Fruit fly (Drosophila melanogaster) whole organism, prepupa: ENCODE results near the gene Tim8.
A peak's percentile ranks its signal among the peaks of the same experiment; 100 is the strongest.

Experiments used
- CG10631 ChIP-seq: fragments of 200-800 bp; sonication (Bioruptor generic); optimal IDR thresholded peaks from 2 replicates; lab custom pipeline; 2016; ENCODE audit warnings: missing biosample characterization, missing genetic modification characterization
- CG11294 ChIP-seq: fragments of 200-800 bp; sonication (Bioruptor generic); IDR thresholded peaks from 2 replicates; pipeline ENCODE4 v1.3.6; 2022; ENCODE audit warnings: missing biosample characterization, missing genetic modification characterization
- CG11762 ChIP-seq: fragments of 200-800 bp; sonication (Bioruptor generic); optimal IDR thresholded peaks from 3 replicates; lab custom pipeline; 2016; ENCODE audit warnings: missing biosample characterization, missing genetic modification characterization; ENCODE audit not compliant: insufficient read depth
- CG11902 ChIP-seq: fragments of 200-800 bp; sonication (Bioruptor generic); optimal IDR thresholded peaks from 3 replicates; lab custom pipeline; 2016; ENCODE audit warnings: missing biosample characterization, missing genetic modification characterization
- CG15336 ChIP-seq: fragments of 200-800 bp; sonication (Bioruptor generic); IDR thresholded peaks from 2 replicates; pipeline ENCODE4 v1.3.6; 2022; ENCODE audit warnings: missing biosample characterization, missing genetic modification characterization
- CG1621 ChIP-seq: fragments of 200-800 bp; sonication (Bioruptor generic); optimal IDR thresholded peaks from 3 replicates; lab custom pipeline; 2018; ENCODE audit warnings: missing biosample characterization, mild to moderate bottlenecking, missing genetic modification characterization
- CG31627 ChIP-seq: fragments of 200-800 bp; sonication (Bioruptor generic); optimal IDR thresholded peaks from 3 replicates; lab custom pipeline; 2016; ENCODE audit warnings: missing biosample characterization, missing genetic modification characterization
- CG32006 ChIP-seq: fragments of 200-800 bp; sonication (Bioruptor generic); optimal IDR thresholded peaks from 3 replicates; lab custom pipeline; 2017; ENCODE audit warnings: missing biosample characterization, mild to moderate bottlenecking, missing genetic modification characterization
- CG3919 ChIP-seq: fragments of 200-800 bp; sonication (Bioruptor generic); optimal IDR thresholded peaks from 3 replicates; lab custom pipeline; 2016; ENCODE audit warnings: missing biosample characterization, missing genetic modification characterization
- CG4318 ChIP-seq: fragments of 200-800 bp; sonication (Bioruptor generic); optimal IDR thresholded peaks from 3 replicates; lab custom pipeline; 2017; ENCODE audit warnings: missing biosample characterization, mild to moderate bottlenecking, missing genetic modification characterization
- CG6163 ChIP-seq: fragments of 200-800 bp; sonication (Bioruptor generic); IDR thresholded peaks from 3 replicates; pipeline ENCODE4 v1.3.6; 2022; ENCODE audit warnings: missing biosample characterization, missing genetic modification characterization
- CG6276 ChIP-seq: fragments of 200-800 bp; sonication (Bioruptor generic); optimal IDR thresholded peaks from 2 replicates; lab custom pipeline; 2017; ENCODE audit warnings: missing biosample characterization, mild to moderate bottlenecking, missing genetic modification characterization
- CG6792 ChIP-seq: fragments of 200-800 bp; sonication (Bioruptor generic); optimal IDR thresholded peaks from 3 replicates; lab custom pipeline; 2016; ENCODE audit warnings: missing biosample characterization, missing genetic modification characterization
- CG6808 ChIP-seq: fragments of 200-800 bp; sonication (Bioruptor generic); optimal IDR thresholded peaks from 3 replicates; lab custom pipeline; 2017; ENCODE audit warnings: missing biosample characterization, missing genetic modification characterization, mild to moderate bottlenecking, moderate library complexity, missing genetic modification reagents
- CG6854 ChIP-seq: fragments of 200-800 bp; sonication (Bioruptor generic); optimal IDR thresholded peaks from 2 replicates; lab custom pipeline; 2017; ENCODE audit warnings: missing biosample characterization, mild to moderate bottlenecking, missing genetic modification characterization
- CG7368 ChIP-seq: fragments of 200-800 bp; sonication (Bioruptor generic); optimal IDR thresholded peaks from 3 replicates; lab custom pipeline; 2016; ENCODE audit warnings: missing biosample characterization, missing genetic modification characterization
- CG8119 ChIP-seq: fragments of 200-800 bp; sonication (Bioruptor generic); IDR thresholded peaks from 3 replicates; pipeline ENCODE4 v1.3.6; 2022; ENCODE audit warnings: missing biosample characterization, missing genetic modification characterization
- CG8319 ChIP-seq: fragments of 200-800 bp; sonication (Bioruptor generic); optimal IDR thresholded peaks from 3 replicates; lab custom pipeline; 2016; ENCODE audit warnings: missing biosample characterization, missing genetic modification characterization
- CG8632 ChIP-seq: fragments of 200-800 bp; sonication (Bioruptor generic); optimal IDR thresholded peaks from 3 replicates; lab custom pipeline; 2016; ENCODE audit warnings: missing biosample characterization, missing genetic modification characterization
- Eip75B ChIP-seq: fragments of 200-800 bp; sonication (Bioruptor generic); optimal IDR thresholded peaks from 3 replicates; lab custom pipeline; 2016; ENCODE audit warnings: missing biosample characterization, missing genetic modification characterization
- Eip78C ChIP-seq: fragments of 200-800 bp; sonication (Bioruptor generic); peaks from one replicate; lab custom pipeline; 2016; ENCODE audit warnings: missing biosample characterization, missing genetic modification characterization
- Eip93F ChIP-seq: fragments of 200-800 bp; sonication (Bioruptor generic); optimal IDR thresholded peaks from 2 replicates; lab custom pipeline; 2016; ENCODE audit warnings: missing biosample characterization, mild to moderate bottlenecking, missing genetic modification characterization
- Ets21C ChIP-seq: fragments of 200-800 bp; sonication (Bioruptor generic); optimal IDR thresholded peaks from 3 replicates; lab custom pipeline; 2016; ENCODE audit warnings: missing biosample characterization, missing genetic modification characterization
- Ets96B ChIP-seq: fragments of 200-800 bp; optimal IDR thresholded peaks from 2 replicates; lab custom pipeline; 2019; ENCODE audit warnings: missing biosample characterization, mild to moderate bottlenecking, missing genetic modification characterization, moderate library complexity
- Hr39 ChIP-seq: fragments of 200-800 bp; sonication (Bioruptor generic); optimal IDR thresholded peaks from 2 replicates; lab custom pipeline; 2016; ENCODE audit warnings: missing biosample characterization, missing genetic modification characterization
- Hr4 ChIP-seq: fragments of 200-800 bp; sonication (Bioruptor generic); optimal IDR thresholded peaks from 3 replicates; lab custom pipeline; 2016; ENCODE audit warnings: missing biosample characterization, missing genetic modification characterization
- Lpt ChIP-seq: fragments of 200-800 bp; sonication (Bioruptor generic); optimal IDR thresholded peaks from 3 replicates; lab custom pipeline; 2016; ENCODE audit warnings: missing biosample characterization, missing genetic modification characterization
- Met ChIP-seq: fragments of 200-800 bp; sonication (Bioruptor generic); optimal IDR thresholded peaks from 3 replicates; lab custom pipeline; 2016; ENCODE audit warnings: missing biosample characterization, missing genetic modification characterization
- OdsH ChIP-seq: fragments of 200-800 bp; sonication (Bioruptor generic); optimal IDR thresholded peaks from 3 replicates; lab custom pipeline; 2016; ENCODE audit warnings: missing biosample characterization, missing genetic modification characterization
- Smox ChIP-seq: fragments of 200-800 bp; sonication (Bioruptor generic); optimal IDR thresholded peaks from 3 replicates; lab custom pipeline; 2016; ENCODE audit warnings: missing biosample characterization, missing genetic modification characterization
- Sox102F ChIP-seq: fragments of 200-800 bp; sonication (Bioruptor generic); optimal IDR thresholded peaks from 2 replicates; lab custom pipeline; 2016; ENCODE audit warnings: missing biosample characterization, mild to moderate bottlenecking, missing genetic modification characterization
- Sox14 ChIP-seq: fragments of 200-800 bp; sonication (Bioruptor generic); optimal IDR thresholded peaks from 3 replicates; lab custom pipeline; 2016; ENCODE audit warnings: missing biosample characterization, missing genetic modification characterization
- Sox15 ChIP-seq: fragments of 200-800 bp; sonication (Bioruptor generic); optimal IDR thresholded peaks from 3 replicates; lab custom pipeline; 2016; ENCODE audit warnings: missing biosample characterization, missing genetic modification characterization
- achi ChIP-seq: fragments of 200-800 bp; sonication (Bioruptor generic); optimal IDR thresholded peaks from 3 replicates; lab custom pipeline; 2016; ENCODE audit warnings: missing biosample characterization, missing genetic modification characterization
- dac ChIP-seq: fragments of 200-800 bp; sonication (Bioruptor generic); optimal IDR thresholded peaks from 2 replicates; lab custom pipeline; 2017; ENCODE audit warnings: missing biosample characterization, mild to moderate bottlenecking, missing genetic modification characterization
- esn ChIP-seq: fragments of 200-800 bp; sonication (Bioruptor generic); optimal IDR thresholded peaks from 2 replicates; lab custom pipeline; 2016; ENCODE audit warnings: missing biosample characterization, mild to moderate bottlenecking, missing genetic modification characterization, moderate library complexity
- fd59A ChIP-seq: fragments of 200-800 bp; sonication (Bioruptor generic); optimal IDR thresholded peaks from 2 replicates; lab custom pipeline; 2017; ENCODE audit warnings: missing biosample characterization, mild to moderate bottlenecking, missing genetic modification characterization, missing genetic modification reagents
- fd85E ChIP-seq: fragments of 200-800 bp; sonication (Bioruptor generic); optimal IDR thresholded peaks from 3 replicates; lab custom pipeline; 2016; ENCODE audit warnings: missing biosample characterization, missing genetic modification characterization
- fkh ChIP-seq: fragments of 200-800 bp; sonication (Bioruptor generic); optimal IDR thresholded peaks from 3 replicates; lab custom pipeline; 2017; ENCODE audit warnings: missing biosample characterization, mild to moderate bottlenecking, missing genetic modification characterization, moderate library complexity
- lz ChIP-seq: fragments of 200-800 bp; sonication (Bioruptor generic); optimal IDR thresholded peaks from 3 replicates; lab custom pipeline; 2016; ENCODE audit warnings: missing biosample characterization, missing genetic modification characterization
- pdm3 ChIP-seq: fragments of 200-800 bp; sonication (Bioruptor generic); optimal IDR thresholded peaks from 3 replicates; lab custom pipeline; 2016; ENCODE audit warnings: missing biosample characterization, missing genetic modification characterization
- salr ChIP-seq, 2 experiments: fragments of 200-800 bp; sonication (Bioruptor generic); optimal IDR thresholded peaks; 3 replicates each; lab custom pipeline; 2016 to 2018; ENCODE audit warnings: missing biosample characterization in 2 of 2, missing genetic modification characterization in 2 of 2, mild to moderate bottlenecking in 1 of 2
- spab ChIP-seq: fragments of 200-800 bp; sonication (Bioruptor generic); optimal IDR thresholded peaks from 2 replicates; lab custom pipeline; 2017; ENCODE audit warnings: missing biosample characterization, mild to moderate bottlenecking, missing genetic modification characterization, missing genetic modification reagents
- ss ChIP-seq, 2 experiments: fragments of 200-800 bp; sonication (Bioruptor generic); optimal IDR thresholded peaks; 2 replicates in 1 of 2; 3 replicates in 1 of 2; lab custom pipeline; 2017 to 2018; ENCODE audit warnings: mild to moderate bottlenecking in 2 of 2, missing biosample characterization in 2 of 2, missing genetic modification characterization in 2 of 2, moderate library complexity in 1 of 2
- svp ChIP-seq: fragments of 200-800 bp; sonication (Bioruptor generic); peaks from one replicate; lab custom pipeline; 2016; ENCODE audit warnings: missing biosample characterization, missing genetic modification characterization
- topi ChIP-seq: fragments of 200-800 bp; sonication (Bioruptor generic); optimal IDR thresholded peaks from 3 replicates; lab custom pipeline; 2016; ENCODE audit warnings: missing biosample characterization, missing genetic modification characterization

The Tim8 gene

DNA sequence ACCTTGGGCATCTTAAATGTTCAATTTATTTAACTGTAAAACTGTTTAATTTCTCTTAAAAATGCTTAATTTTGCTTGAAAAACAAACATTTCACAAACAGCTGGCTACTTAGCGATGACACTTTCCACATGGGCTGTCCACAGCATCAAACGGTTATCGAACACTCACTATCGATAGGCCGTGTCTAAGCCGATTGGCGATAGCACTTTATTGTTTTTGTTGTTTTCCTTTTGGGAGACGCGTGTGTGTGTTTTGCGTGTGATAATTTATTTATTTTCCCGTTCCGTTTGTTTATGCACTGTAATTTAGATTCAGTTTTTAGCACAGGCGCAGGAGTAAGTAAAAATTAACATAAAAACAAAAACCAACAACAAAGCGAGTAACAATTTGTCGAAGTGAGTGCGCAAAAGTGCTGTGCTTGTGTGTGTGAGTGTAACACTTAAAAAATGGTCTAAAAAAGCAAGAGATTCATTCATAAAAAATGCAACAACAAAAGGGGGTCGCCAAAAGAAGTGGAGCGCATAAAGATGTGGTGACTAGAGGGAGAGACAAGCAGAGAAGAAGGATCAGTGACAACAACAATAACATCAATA lies 43.0 kb upstream of the Tim8 start, which contains the start of gene Gapvd1:
Gapvd1 (plus strand) TSS at position 211 of the 594 bp plus-strand sequence.
- TF ChIP-seq CG1621 (tag; lab: Kevin White, UChicago): peak; percentile 2
- peak; percentile 17 for TF ChIP-seq CG6808 (GFP tag; lab: Kevin White, UChicago)
- TF ChIP-seq CG6854: no peak
- TF ChIP-seq ss (GFP tag; optimal IDR thresholded peaks at IDR 0.05; lab: Kevin White, UChicago): peak in 1 of 2 experiments; percentile 40
- TF ChIP-seq svp (GFP tag; lab: Kevin White, UChicago): peak; percentile 33
- no peak for TF ChIP-seq Sox102F (GFP tag; lab: Kevin White, UChicago)
- no peak for TF ChIP-seq spab (GFP tag; lab: Kevin White, UChicago)
- peak; percentile 24 for TF ChIP-seq esn (GFP tag; lab: Kevin White, UChicago)
- TF ChIP-seq achi: peak; percentile 4
- TF ChIP-seq Met (GFP tag; lab: Kevin White, UChicago): peak; percentile 23
- TF ChIP-seq pdm3: peak; percentile 6
- TF ChIP-seq Sox14 (GFP tag; lab: Kevin White, UChicago): peak; percentile 23
- no peak for TF ChIP-seq CG7368 (GFP tag; lab: Kevin White, UChicago)
- TF ChIP-seq CG8632 (GFP tag; lab: Kevin White, UChicago): no peak
- TF ChIP-seq OdsH (GFP tag; lab: Kevin White, UChicago): peak; percentile 0
- peak; percentile 57 for TF ChIP-seq fkh
- TF ChIP-seq Eip78C (GFP tag; lab: Kevin White, UChicago): peak; percentile 60
- TF ChIP-seq, all 60 proteins: peak for 12

DNA sequence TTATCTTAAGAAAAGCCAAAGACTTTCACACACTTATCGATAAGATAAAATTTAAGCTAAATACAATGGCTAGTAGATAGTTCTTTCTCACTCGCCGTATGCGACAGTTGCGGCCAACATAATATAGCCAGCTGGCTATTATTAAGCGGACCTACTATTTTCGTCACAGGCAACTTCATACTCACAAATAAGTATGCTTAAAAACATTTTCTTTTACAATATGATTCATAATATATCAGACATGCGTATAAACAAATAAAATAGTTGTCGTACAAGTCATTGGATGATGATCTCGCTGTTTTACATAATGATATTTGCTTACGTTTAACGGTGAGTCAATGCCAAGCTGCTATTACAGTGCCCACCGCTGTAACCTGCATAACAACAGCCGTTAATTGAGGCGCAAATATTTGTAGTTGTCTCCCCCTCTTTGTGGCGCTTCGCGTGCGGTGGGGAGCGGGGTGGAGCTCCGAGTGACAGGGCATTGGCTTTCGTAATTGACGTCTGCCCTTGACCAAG lies 42.0 kb upstream of the Tim8 start:
- TF ChIP-seq CG11902 (GFP tag; lab: Kevin White, UChicago) (peak; percentile 59), CG8632 (GFP tag; lab: Kevin White, UChicago) (peak; percentile 60), CG6163 (peak; percentile 72), Sox15 (GFP tag; lab: Kevin White, UChicago) (peak; percentile 64), CG6276 (GFP tag; lab: Kevin White, UChicago) (peak; percentile 79), CG31627 (GFP tag; lab: Kevin White, UChicago) (peak; percentile 75), OdsH (GFP tag; lab: Kevin White, UChicago) (peak; percentile 78), Smox (GFP tag; lab: Kevin White, UChicago) (peak; percentile 70), fd85E (GFP tag; lab: Kevin White, UChicago) (peak; percentile 34), Sox102F (GFP tag; lab: Kevin White, UChicago) (peak; percentile 74), salr (GFP tag; optimal IDR thresholded peaks at IDR 0.05; lab: Kevin White, UChicago) (peak in 1 of 2 experiments; percentile 54), Ets21C (GFP tag; lab: Kevin White, UChicago) (peak; percentile 58), CG8119 (GFP tag; lab: Robert Waterston, UW) (peak; percentile 84), CG10631 (GFP tag; lab: Kevin White, UChicago) (peak; percentile 72), CG6792 (GFP tag; lab: Kevin White, UChicago) (peak; percentile 72), Met (GFP tag; lab: Kevin White, UChicago) (peak; percentile 75), CG11762 (GFP tag; lab: Kevin White, UChicago) (peak; percentile 67), CG15336 (peak; percentile 79), Eip93F (no peak), Eip75B (peak; percentile 73), spab (GFP tag; lab: Kevin White, UChicago) (peak; percentile 51), Lpt (GFP tag; lab: Kevin White, UChicago) (peak; percentile 27), CG3919 (GFP tag; lab: Kevin White, UChicago) (peak; percentile 70), CG6854 (no peak), CG7368 (GFP tag; lab: Kevin White, UChicago) (peak; percentile 43), topi (peak; percentile 72), CG8319 (peak; percentile 33), svp (GFP tag; lab: Kevin White, UChicago) (peak; percentile 91), Ets96B (tag; lab: Kevin White, UChicago) (peak; percentile 72), Hr39 (GFP tag; lab: Kevin White, UChicago) (peak; percentile 68), CG11294 (GFP tag; lab: Robert Waterston, UW) (peak; percentile 73), CG32006 (GFP tag; lab: Kevin White, UChicago) (peak; percentile 84), Sox14 (GFP tag; lab: Kevin White, UChicago) (peak; percentile 77), achi (peak; percentile 65), fd59A (peak; percentile 72), lz (GFP tag; lab: Kevin White, UChicago) (peak; percentile 68), CG1621 (tag; lab: Kevin White, UChicago) (peak; percentile 74), CG4318 (GFP tag; lab: Kevin White, UChicago) (peak; percentile 69), dac (GFP tag; lab: Kevin White, UChicago) (peak; percentile 39), Hr4 (GFP tag; lab: Kevin White, UChicago) (peak; percentile 84)
